Fruit fly (Drosophila melanogaster): ENCODE data around the gene CG17272.

CG17272 gene

DNA sequence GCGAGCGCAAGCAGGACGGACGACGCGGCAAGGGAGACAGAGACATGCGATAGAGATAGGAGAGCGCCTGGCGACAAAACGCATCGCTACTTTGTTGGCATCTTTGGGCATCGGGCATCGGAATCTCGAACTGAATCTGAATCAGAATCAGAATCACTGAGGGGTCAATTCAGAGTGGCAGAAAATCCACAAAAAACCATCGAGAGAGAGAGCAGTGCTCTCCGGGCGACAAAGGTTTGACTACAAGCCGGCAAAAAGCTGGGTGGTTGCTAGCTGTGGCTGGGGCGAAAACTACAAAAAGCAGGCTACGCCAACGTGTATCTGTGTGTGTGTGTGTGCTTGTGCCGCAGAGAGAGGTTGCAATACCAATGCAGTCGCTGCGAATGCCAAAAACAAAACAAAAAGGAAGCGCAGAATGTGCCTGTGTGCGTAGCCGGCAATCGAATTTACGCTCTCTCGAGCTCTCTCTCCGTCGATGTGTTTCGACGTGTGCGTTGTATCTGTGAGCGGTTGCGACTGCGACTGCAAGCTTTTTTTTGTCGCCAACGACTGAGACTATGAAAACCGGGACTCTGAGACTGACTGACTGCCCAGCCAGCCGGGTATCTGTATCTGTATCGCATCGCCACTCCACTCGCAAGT lies 45.6 kb downstream of the CG17272 start (continued):
- TF ChIP-seq seq (GFP tag; IDR thresholded peaks at IDR 0.05) (no peak), Dfd (GFP tag; optimal IDR thresholded peaks at IDR 0.05) (no peak)

DNA sequence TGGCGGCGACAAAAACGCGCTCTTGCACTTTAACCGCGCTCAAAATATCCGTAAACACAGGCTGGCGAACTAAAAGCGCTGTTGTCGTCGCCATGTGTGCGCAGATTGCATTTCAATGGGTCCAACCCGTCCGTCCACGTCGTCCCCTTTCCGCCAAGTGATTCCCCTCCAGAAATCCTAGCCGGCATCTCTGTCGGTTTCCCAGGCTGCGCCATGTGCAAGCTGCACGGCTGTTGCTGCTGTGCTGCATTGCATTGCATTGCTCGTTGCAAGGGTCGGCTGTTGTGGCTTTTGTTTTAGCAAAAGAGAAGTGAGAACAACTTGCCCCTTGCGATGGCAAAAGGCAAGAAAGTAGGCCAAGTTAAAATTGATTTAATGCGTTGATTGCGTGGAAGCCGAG lies 49.9 kb downstream of the CG17272 start:
- TF ChIP-seq ranshi (GFP tag; IDR thresholded peaks at IDR 0.05) (no peak), hb (GFP tag; IDR thresholded peaks at IDR 0.05; ENCODE audit: partially characterized antibody) (no peak), CG9727 (GFP tag; optimal IDR thresholded peaks at IDR 0.05) (no peak), CG7928 (GFP tag; optimal IDR thresholded peaks at IDR 0.05) (no peak), CG7271 (tag; optimal IDR thresholded peaks at IDR 0.05) (no peak)
